Worm (Caenorhabditis elegans) whole organism, L2 larva: ENCODE results near the gene mom-2.

Experiments used
- C34F6.9 ChIP-seq: fragments of 150-350 bp; optimal IDR thresholded peaks from 2 replicates; lab custom pipeline; 2014; ENCODE audit warnings: missing biosample characterization, missing genetic modification characterization
- R02D3.7 ChIP-seq: fragments of 150-350 bp; optimal IDR thresholded peaks from 2 replicates; lab custom pipeline; 2014; ENCODE audit warnings: missing biosample characterization, missing genetic modification characterization
- Y55F3AM.14 ChIP-seq: fragments of 200-800 bp; sonication (Bioruptor generic); optimal IDR thresholded peaks from 2 replicates; lab custom pipeline; 2018; ENCODE audit warnings: mild to moderate bottlenecking, missing genetic modification characterization, missing compliant biosample characterization
- ZK546.5 ChIP-seq: sonication (generic microtip); optimal IDR thresholded peaks from 2 replicates; lab custom pipeline; 2017; ENCODE audit warnings: missing biosample characterization, missing genetic modification characterization
- ama-1 ChIP-seq: fragments of 150-350 bp; optimal IDR thresholded peaks from 2 replicates; lab custom pipeline; 2018; ENCODE audit warnings: inconsistent platforms
- ceh-16 ChIP-seq: fragments of 150-350 bp; optimal IDR thresholded peaks from 2 replicates; lab custom pipeline; 2014; ENCODE audit warnings: missing biosample characterization, missing genetic modification characterization
- ceh-82 ChIP-seq: fragments of 150-350 bp; optimal IDR thresholded peaks from 2 replicates; lab custom pipeline; 2014; ENCODE audit warnings: missing biosample characterization, missing genetic modification characterization
- crh-2 ChIP-seq: sonication (generic microtip); optimal IDR thresholded peaks from 2 replicates; lab custom pipeline; 2017; ENCODE audit warnings: missing biosample characterization, missing genetic modification characterization
- egl-27 ChIP-seq: sonication (generic microtip); optimal IDR thresholded peaks from 3 replicates; lab custom pipeline; 2017; ENCODE audit warnings: missing biosample characterization, missing genetic modification reagents, missing genetic modification characterization
- elt-1 ChIP-seq: fragments of 150-350 bp; optimal IDR thresholded peaks from 2 replicates; lab custom pipeline; 2014; ENCODE audit warnings: missing biosample characterization, missing genetic modification characterization
- fos-1 ChIP-seq: fragments of 150-350 bp; optimal IDR thresholded peaks from 2 replicates; lab custom pipeline; 2014; ENCODE audit warnings: missing biosample characterization, missing genetic modification characterization
- gmeb-1 ChIP-seq: fragments of 150-350 bp; optimal IDR thresholded peaks from 2 replicates; lab custom pipeline; 2014; ENCODE audit warnings: missing biosample characterization, missing genetic modification characterization
- lin-11 ChIP-seq: fragments of 150-350 bp; sonication (generic microtip); optimal IDR thresholded peaks from 2 replicates; lab custom pipeline; 2014; ENCODE audit warnings: missing biosample characterization, missing genetic modification characterization, inconsistent platforms, mixed read lengths
- lin-13 ChIP-seq: fragments of 150-350 bp; optimal IDR thresholded peaks from 2 replicates; lab custom pipeline; 2014; ENCODE audit warnings: missing biosample characterization, missing genetic modification reagents, missing genetic modification characterization
- lin-39 ChIP-seq: fragments of 150-350 bp; optimal IDR thresholded peaks from 2 replicates; lab custom pipeline; 2014; ENCODE audit warnings: missing biosample characterization, missing genetic modification reagents, missing genetic modification characterization
- lsy-2 ChIP-seq, 2 experiments: fragments of 150-350 bp in 1 of 2; sonication (generic microtip) in 1 of 2; optimal IDR thresholded peaks; 2 replicates each; lab custom pipeline; 2014 to 2017; ENCODE audit warnings: missing biosample characterization in 2 of 2, missing genetic modification characterization in 2 of 2
- mab-5 ChIP-seq: fragments of 150-350 bp; optimal IDR thresholded peaks from 2 replicates; lab custom pipeline; 2014; ENCODE audit warnings: missing biosample characterization, missing genetic modification characterization
- mbf-1 ChIP-seq: sonication (generic microtip); optimal IDR thresholded peaks from 2 replicates; lab custom pipeline; 2017; ENCODE audit warnings: missing biosample characterization, missing genetic modification characterization
- mdl-1 ChIP-seq, 2 experiments: fragments of 150-350 bp in 1 of 2; sonication (generic microtip) in 1 of 2; optimal IDR thresholded peaks; 2 replicates each; lab custom pipeline; 2017; ENCODE audit warnings: missing biosample characterization in 2 of 2, missing genetic modification characterization in 2 of 2
- nhr-10 ChIP-seq: sonication (generic microtip); optimal IDR thresholded peaks from 2 replicates; lab custom pipeline; 2017; ENCODE audit warnings: missing biosample characterization, missing genetic modification characterization
- nhr-12 ChIP-seq: fragments of 150-350 bp; optimal IDR thresholded peaks from 2 replicates; lab custom pipeline; 2014; ENCODE audit warnings: missing biosample characterization, missing genetic modification characterization
- nhr-129 ChIP-seq: fragments of 150-350 bp; optimal IDR thresholded peaks from 2 replicates; lab custom pipeline; 2014; ENCODE audit warnings: missing biosample characterization, missing genetic modification characterization
- nhr-23 ChIP-seq: fragments of 150-350 bp; optimal IDR thresholded peaks from 2 replicates; lab custom pipeline; 2014; ENCODE audit warnings: missing biosample characterization, missing genetic modification reagents, missing genetic modification characterization
- nhr-237 ChIP-seq: fragments of 150-350 bp; optimal IDR thresholded peaks from 2 replicates; lab custom pipeline; 2014; ENCODE audit warnings: missing biosample characterization, missing genetic modification characterization
- nhr-6 ChIP-seq: fragments of 150-350 bp; optimal IDR thresholded peaks from 2 replicates; lab custom pipeline; 2014; ENCODE audit warnings: missing biosample characterization, missing genetic modification characterization
- nhr-77 ChIP-seq: fragments of 150-350 bp; optimal IDR thresholded peaks from 2 replicates; lab custom pipeline; 2014; ENCODE audit warnings: missing biosample characterization, missing genetic modification characterization
- peb-1 ChIP-seq: fragments of 150-350 bp; optimal IDR thresholded peaks from 2 replicates; lab custom pipeline; 2014; ENCODE audit warnings: missing biosample characterization, missing genetic modification characterization
- skn-1 ChIP-seq: sonication (generic microtip); optimal IDR thresholded peaks from 2 replicates; lab custom pipeline; 2017; ENCODE audit warnings: missing biosample characterization, missing genetic modification characterization
- sma-3 ChIP-seq: sonication (generic microtip); optimal IDR thresholded peaks from 2 replicates; lab custom pipeline; 2016; ENCODE audit warnings: missing genetic modification reagents, missing genetic modification characterization, missing compliant biosample characterization
- sma-9 ChIP-seq, 2 experiments: fragments of 150-350 bp in 1 of 2; sonication (generic microtip) in 1 of 2; optimal IDR thresholded peaks; 2 replicates each; lab custom pipeline; 2014 to 2016; ENCODE audit warnings: missing genetic modification characterization in 2 of 2, mild to moderate bottlenecking in 1 of 2, missing biosample characterization in 1 of 2, missing compliant biosample characterization in 1 of 2, missing genetic modification reagents in 1 of 2, moderate library complexity in 1 of 2
- unc-39 ChIP-seq: fragments of 150-350 bp; optimal IDR thresholded peaks from 2 replicates; lab custom pipeline; 2014; ENCODE audit warnings: missing biosample characterization, missing genetic modification characterization
- unc-55 ChIP-seq: fragments of 150-350 bp; sonication (generic microtip); optimal IDR thresholded peaks from 3 replicates; lab custom pipeline; 2014; ENCODE audit warnings: missing biosample characterization, missing genetic modification reagents, missing genetic modification characterization
- zag-1 ChIP-seq: fragments of 150-350 bp; optimal IDR thresholded peaks from 2 replicates; lab custom pipeline; 2014; ENCODE audit warnings: missing biosample characterization, missing genetic modification characterization
- ztf-1 ChIP-seq: fragments of 200-800 bp; sonication (Bioruptor generic); conservative IDR thresholded peaks from 2 replicates; pipeline ENCODE4 v1.3.6; 2022; ENCODE audit warnings: missing genetic modification characterization, missing compliant biosample characterization
- ztf-4 ChIP-seq: fragments of 150-350 bp; optimal IDR thresholded peaks from 2 replicates; lab custom pipeline; 2014; ENCODE audit warnings: missing biosample characterization, missing genetic modification characterization

The mom-2 gene

DNA sequence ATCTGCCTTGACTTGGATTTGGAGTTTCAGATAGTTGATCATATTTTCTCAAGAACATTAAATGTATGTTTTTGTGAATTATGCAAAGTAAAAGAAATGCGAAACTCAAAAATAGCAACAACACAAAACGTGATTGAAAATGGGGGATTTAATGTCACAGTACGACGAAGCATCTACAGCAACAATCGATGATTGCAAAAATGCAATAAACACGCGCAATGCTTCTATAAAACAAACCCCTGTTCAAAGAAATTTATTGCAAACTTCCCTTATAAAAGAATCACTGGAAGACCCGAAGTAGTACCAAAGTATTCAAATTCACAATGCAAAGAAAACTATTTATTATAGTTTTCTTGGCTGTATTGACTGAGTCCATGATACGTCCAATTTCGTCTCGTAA is 37.7 kb upstream of the mom-2 start, which contains the start of gene clec-219:
Gene clec-219 (plus strand): TSS at position 301 of the 400 bp plus-strand sequence.
- TF ChIP-seq nhr-12 (tag; lab: Kevin White, UChicago) (no peak), fos-1 (tag; lab: Kevin White, UChicago) (no peak), nhr-6 (tag; lab: Kevin White, UChicago) (no peak), egl-27 (tag; lab: Kevin White, UChicago) (no peak), lin-39 (tag; lab: Kevin White, UChicago) (no peak), mab-5 (tag; lab: Kevin White, UChicago) (no peak), unc-55 (GFP tag; lab: Kevin White, UChicago) (no peak), lin-13 (GFP tag; lab: Kevin White, UChicago) (no peak), ZK546.5 (tag; lab: Kevin White, UChicago) (no peak), ztf-1 (GFP tag; lab: Robert Waterston, UW) (no peak), crh-2 (no peak), elt-1 (tag; lab: Kevin White, UChicago) (no peak), lsy-2 (tag; optimal IDR thresholded peaks at IDR 0.05; lab: Kevin White, UChicago) (no peak)

DNA sequence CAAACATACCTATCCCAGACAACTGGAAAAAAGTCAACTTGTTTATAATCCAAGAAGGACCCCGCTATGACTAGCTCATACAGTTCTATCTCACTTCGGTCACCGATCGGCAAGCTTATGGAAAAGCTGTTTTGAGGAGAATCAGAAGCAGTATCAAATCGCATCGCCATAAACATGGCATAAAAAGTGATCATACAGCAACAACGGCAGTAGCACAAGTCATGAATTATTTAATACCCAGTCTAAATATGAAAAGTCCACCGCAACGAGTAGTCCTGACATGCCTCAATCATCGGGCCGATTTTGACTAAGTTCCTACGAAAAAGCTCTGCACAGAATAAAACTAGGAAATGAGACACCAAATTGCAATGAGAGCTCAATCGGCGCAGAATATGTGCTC is 32.2 kb upstream of the mom-2 start:
- TF ChIP-seq mab-5 (tag; lab: Kevin White, UChicago) (no peak), sma-9 (GFP tag; optimal IDR thresholded peaks at IDR 0.05; lab: Kevin White, UChicago) (no peak), sma-9 (tag; optimal IDR thresholded peaks at IDR 0.05; lab: Kevin White, UChicago) (no peak), ceh-16 (no peak), lsy-2 (tag; optimal IDR thresholded peaks at IDR 0.05; lab: Kevin White, UChicago) (no peak), nhr-129 (tag; lab: Kevin White, UChicago) (no peak)

DNA sequence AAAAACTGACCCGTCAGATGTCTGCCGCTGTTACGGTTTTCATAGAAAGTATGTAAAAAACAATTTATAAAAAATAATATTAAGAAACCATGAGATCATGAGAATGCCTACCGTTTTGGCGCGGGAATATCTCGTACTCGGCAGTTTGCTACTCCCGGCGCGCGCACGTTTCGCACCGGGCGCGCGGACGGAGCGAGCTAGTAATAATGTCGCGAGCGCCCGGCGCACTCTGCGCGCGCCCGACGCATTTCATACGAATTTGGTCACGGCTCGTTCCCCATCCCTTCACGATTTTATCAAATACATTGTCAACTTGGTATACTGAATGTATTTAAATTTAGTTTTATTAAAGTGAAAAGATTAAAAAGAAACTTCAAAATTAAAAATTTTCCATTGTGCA is 29.9 kb upstream of the mom-2 start:
- TF ChIP-seq mdl-1 (tag; optimal IDR thresholded peaks at IDR 0.05; lab: Kevin White, UChicago) (no peak), elt-1 (tag; lab: Kevin White, UChicago) (no peak), skn-1 (tag; lab: Kevin White, UChicago) (no peak), mab-5 (tag; lab: Kevin White, UChicago) (no peak), ztf-4 (tag; lab: Kevin White, UChicago) (no peak), lsy-2 (tag; optimal IDR thresholded peaks at IDR 0.05; lab: Kevin White, UChicago) (no peak), lin-11 (tag; lab: Kevin White, UChicago) (no peak), egl-27 (tag; lab: Kevin White, UChicago) (no peak), C34F6.9 (no peak), nhr-23 (tag; lab: Kevin White, UChicago) (no peak), ama-1 (lab: Kevin White, UChicago) (no peak), sma-3 (GFP tag; lab: Kevin White, UChicago) (no peak), ceh-82 (tag; lab: Kevin White, UChicago) (no peak), unc-39 (tag; lab: Kevin White, UChicago) (no peak), peb-1 (tag; lab: Kevin White, UChicago) (no peak), nhr-6 (tag; lab: Kevin White, UChicago) (no peak), zag-1 (tag; lab: Kevin White, UChicago) (no peak), nhr-77 (tag; lab: Kevin White, UChicago) (no peak), unc-55 (GFP tag; lab: Kevin White, UChicago) (no peak), fos-1 (tag; lab: Kevin White, UChicago) (no peak)

DNA sequence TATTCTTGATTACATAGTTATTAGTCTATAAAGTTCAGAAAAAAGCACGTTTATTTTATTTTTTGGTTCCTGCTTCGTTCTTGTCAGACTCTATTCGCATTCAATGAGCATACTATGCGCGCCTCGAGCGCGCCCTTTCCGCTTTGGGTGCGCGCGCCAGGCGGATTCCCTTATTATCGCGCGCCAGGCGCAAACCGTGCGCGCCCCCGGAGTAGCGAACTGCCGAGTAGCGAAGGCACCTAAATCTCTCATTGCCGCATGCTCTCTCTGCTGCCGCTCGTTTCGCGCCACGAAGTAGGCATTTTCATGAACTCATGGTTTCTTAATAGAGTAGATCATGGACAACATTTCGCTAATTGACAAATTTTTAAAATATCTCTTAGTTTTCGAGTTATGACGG is 28.7 kb upstream of the mom-2 start:
- TF ChIP-seq peb-1 (tag; lab: Kevin White, UChicago) (no peak), nhr-77 (tag; lab: Kevin White, UChicago) (no peak), mab-5 (tag; lab: Kevin White, UChicago) (no peak), skn-1 (tag; lab: Kevin White, UChicago) (no peak), gmeb-1 (tag; lab: Kevin White, UChicago) (no peak), Y55F3AM.14 (GFP tag; lab: Kevin White, UChicago) (no peak), mbf-1 (tag; lab: Kevin White, UChicago) (no peak), ceh-16 (no peak), lin-11 (tag; lab: Kevin White, UChicago) (no peak), R02D3.7 (tag; lab: Kevin White, UChicago) (no peak), sma-3 (GFP tag; lab: Kevin White, UChicago) (no peak), lin-13 (GFP tag; lab: Kevin White, UChicago) (no peak), crh-2 (no peak), nhr-6 (tag; lab: Kevin White, UChicago) (no peak), nhr-237 (no peak), nhr-10 (tag; lab: Kevin White, UChicago) (no peak), sma-9 (GFP tag; optimal IDR thresholded peaks at IDR 0.05; lab: Kevin White, UChicago) (no peak), sma-9 (tag; optimal IDR thresholded peaks at IDR 0.05; lab: Kevin White, UChicago) (no peak)
- TF ChIP-seq, all 48 proteins: peak for 0
